Worm (Caenorhabditis elegans) whole organism, L4 larva: ENCODE measurements around the gene lro-1.

ENCODE experiments used
- R02D3.7 ChIP-seq: fragments of 150-350 bp; sonication (generic microtip); optimal IDR thresholded peaks from 3 replicates; lab custom pipeline; 2014; ENCODE audit warnings: missing biosample characterization, missing genetic modification characterization
- Y105C5A.15 ChIP-seq: fragments of 200-800 bp; sonication (Bioruptor generic); IDR thresholded peaks from 2 replicates; pipeline ENCODE4 v1.3.6; 2022; ENCODE audit warnings: missing genetic modification characterization, missing compliant biosample characterization
- Y48G9A.11 ChIP-seq: fragments of 200-800 bp; sonication (Bioruptor generic); IDR thresholded peaks from 2 replicates; pipeline ENCODE4 v1.3.6; 2022; ENCODE audit warnings: missing genetic modification reagents, missing genetic modification characterization, missing compliant biosample characterization
- Y5F2A.4 ChIP-seq: fragments of 200-800 bp; sonication (Bioruptor generic); optimal IDR thresholded peaks from 2 replicates; lab custom pipeline; 2018; ENCODE audit warnings: mild to moderate bottlenecking, missing genetic modification characterization, missing compliant biosample characterization
- ZK546.5 ChIP-seq, 2 experiments: sonication (generic microtip); optimal IDR thresholded peaks; 2 replicates each; lab custom pipeline; 2017; ENCODE audit warnings: missing biosample characterization in 2 of 2, missing genetic modification characterization in 2 of 2
- aha-1 ChIP-seq: fragments of 150-350 bp; peaks from one replicate; lab custom pipeline; 2014; ENCODE audit warnings: missing biosample characterization, missing genetic modification characterization
- arid-1 ChIP-seq: fragments of 200-800 bp; sonication (Bioruptor generic); conservative IDR thresholded peaks from 2 replicates; pipeline ENCODE4 v1.3.6; 2022; ENCODE audit warnings: missing genetic modification reagents, missing genetic modification characterization, missing compliant biosample characterization
- attf-4 ChIP-seq: sonication (generic microtip); optimal IDR thresholded peaks from 3 replicates; lab custom pipeline; 2017; ENCODE audit warnings: missing biosample characterization, missing genetic modification characterization
- ceh-20 ChIP-seq: fragments of 200-800 bp; sonication (Bioruptor generic); IDR thresholded peaks from 2 replicates; pipeline ENCODE4 v1.3.6; 2022; ENCODE audit warnings: missing genetic modification reagents, missing genetic modification characterization, missing compliant biosample characterization
- ceh-28 ChIP-seq: fragments of 150-350 bp; optimal IDR thresholded peaks from 2 replicates; lab custom pipeline; 2014; ENCODE audit warnings: missing biosample characterization, missing genetic modification reagents, missing genetic modification characterization
- ceh-32 ChIP-seq: sonication (generic microtip); optimal IDR thresholded peaks from 2 replicates; lab custom pipeline; 2016; ENCODE audit warnings: mild to moderate bottlenecking, missing genetic modification characterization, missing compliant biosample characterization; ENCODE audit not compliant: poor library complexity
- cey-2 ChIP-seq: sonication (generic microtip); optimal IDR thresholded peaks from 3 replicates; lab custom pipeline; 2017; ENCODE audit warnings: missing genetic modification characterization, mild to moderate bottlenecking, missing compliant biosample characterization, antibody characterized with exemption, borderline replicate concordance; ENCODE audit not compliant: insufficient read depth
- daf-12 ChIP-seq: fragments of 150-350 bp; optimal IDR thresholded peaks from 2 replicates; lab custom pipeline; 2014; ENCODE audit warnings: missing biosample characterization, missing genetic modification reagents, missing genetic modification characterization
- daf-16 ChIP-seq, 3 experiments: sonication (generic microtip); optimal IDR thresholded peaks; 2 replicates each; lab custom pipeline; 2016 to 2017; ENCODE audit warnings: missing genetic modification characterization in 3 of 3, missing genetic modification reagents in 3 of 3, mild to moderate bottlenecking in 2 of 3, missing compliant biosample characterization in 2 of 3, missing biosample characterization in 1 of 3, moderate library complexity in 1 of 3
- daf-19 ChIP-seq: fragments of 200-800 bp; sonication (Bioruptor generic); conservative IDR thresholded peaks from 2 replicates; pipeline ENCODE4 v1.3.6; 2022; ENCODE audit warnings: missing genetic modification characterization, missing compliant biosample characterization
- dmd-6 ChIP-seq: fragments of 200-800 bp; sonication (Bioruptor generic); IDR thresholded peaks from 2 replicates; pipeline ENCODE4 v1.3.6; 2022; ENCODE audit warnings: missing genetic modification reagents, missing genetic modification characterization, missing compliant biosample characterization
- duxl-1 ChIP-seq: sonication (generic microtip); optimal IDR thresholded peaks from 2 replicates; lab custom pipeline; 2016; ENCODE audit warnings: mild to moderate bottlenecking, missing genetic modification characterization, moderate library complexity, missing compliant biosample characterization; ENCODE audit not compliant: poor library complexity
- fos-1 ChIP-seq: fragments of 150-350 bp; optimal IDR thresholded peaks from 2 replicates; lab custom pipeline; 2014; ENCODE audit warnings: missing biosample characterization, missing genetic modification characterization
- hlh-11 ChIP-seq: fragments of 200-800 bp; sonication (Bioruptor generic); optimal IDR thresholded peaks from 2 replicates; lab custom pipeline; 2018; ENCODE audit warnings: mild to moderate bottlenecking, missing genetic modification characterization, missing compliant biosample characterization
- lim-7 ChIP-seq: fragments of 200-800 bp; sonication (Bioruptor generic); IDR thresholded peaks from 2 replicates; pipeline ENCODE4 v1.3.6; 2022; ENCODE audit warnings: missing genetic modification characterization, missing compliant biosample characterization
- lin-1 ChIP-seq: fragments of 200-800 bp; sonication (Bioruptor generic); IDR thresholded peaks from 2 replicates; pipeline ENCODE4 v1.3.6; 2022; ENCODE audit warnings: missing genetic modification reagents, missing genetic modification characterization, missing compliant biosample characterization
- lin-15B ChIP-seq: fragments of 150-350 bp; sonication (generic microtip); optimal IDR thresholded peaks from 3 replicates; lab custom pipeline; 2014; ENCODE audit warnings: missing biosample characterization, missing genetic modification characterization
- lin-38 ChIP-seq: fragments of 200-800 bp; sonication (Bioruptor generic); IDR thresholded peaks from 2 replicates; pipeline ENCODE4 v1.3.6; 2022; ENCODE audit warnings: missing genetic modification reagents, missing genetic modification characterization, missing compliant biosample characterization
- lin-39 ChIP-seq: fragments of 150-350 bp; optimal IDR thresholded peaks from 2 replicates; lab custom pipeline; 2014; ENCODE audit warnings: missing biosample characterization, missing genetic modification reagents, missing genetic modification characterization
- mdl-1 ChIP-seq, 2 experiments: fragments of 150-350 bp in 1 of 2; sonication (generic microtip) in 1 of 2; optimal IDR thresholded peaks; 2 replicates each; lab custom pipeline; 2014 to 2017; ENCODE audit warnings: missing biosample characterization in 2 of 2, missing genetic modification characterization in 2 of 2
- mes-2 ChIP-seq: sonication (generic microtip); optimal IDR thresholded peaks from 2 replicates; lab custom pipeline; 2016; ENCODE audit warnings: missing genotype, mild to moderate bottlenecking, missing genetic modification characterization, missing compliant biosample characterization; ENCODE audit not compliant: poor library complexity, severe bottlenecking
- mxl-2 ChIP-seq: fragments of 200-800 bp; sonication (Bioruptor generic); conservative IDR thresholded peaks from 2 replicates; pipeline ENCODE4 v1.3.6; 2022; ENCODE audit warnings: missing genetic modification reagents, missing genetic modification characterization, missing compliant biosample characterization
- mxl-3 ChIP-seq: fragments of 200-800 bp; sonication (Bioruptor generic); optimal IDR thresholded peaks from 2 replicates; lab custom pipeline; 2018; ENCODE audit warnings: mild to moderate bottlenecking, missing genetic modification characterization, missing compliant biosample characterization
- nhr-102 ChIP-seq: sonication (generic microtip); optimal IDR thresholded peaks from 2 replicates; lab custom pipeline; 2016; ENCODE audit warnings: mild to moderate bottlenecking, missing genetic modification characterization, moderate library complexity, missing compliant biosample characterization
- nhr-11 ChIP-seq: fragments of 150-350 bp; optimal IDR thresholded peaks from 2 replicates; lab custom pipeline; 2014; ENCODE audit warnings: missing biosample characterization, missing genetic modification characterization
- nhr-111 ChIP-seq: fragments of 200-800 bp; sonication (Bioruptor generic); optimal IDR thresholded peaks from 2 replicates; lab custom pipeline; 2018; ENCODE audit warnings: mild to moderate bottlenecking, missing genetic modification characterization, missing compliant biosample characterization
- nhr-237 ChIP-seq: sonication (generic microtip); optimal IDR thresholded peaks from 2 replicates; lab custom pipeline; 2017; ENCODE audit warnings: missing biosample characterization, missing genetic modification characterization
- nhr-41 ChIP-seq: fragments of 200-800 bp; sonication (Bioruptor generic); IDR thresholded peaks from 2 replicates; pipeline ENCODE4 v1.3.6; 2022; ENCODE audit warnings: missing genetic modification reagents, missing genetic modification characterization, missing compliant biosample characterization
- nhr-48 ChIP-seq: sonication (generic microtip); optimal IDR thresholded peaks from 2 replicates; lab custom pipeline; 2016; ENCODE audit warnings: mild to moderate bottlenecking, missing genetic modification characterization, missing compliant biosample characterization
- nhr-6 ChIP-seq: fragments of 150-350 bp; optimal IDR thresholded peaks from 2 replicates; lab custom pipeline; 2014; ENCODE audit warnings: missing biosample characterization, missing genetic modification characterization
- nhr-76 ChIP-seq: fragments of 150-350 bp; optimal IDR thresholded peaks from 2 replicates; lab custom pipeline; 2014; ENCODE audit warnings: missing biosample characterization, missing genetic modification characterization
- nhr-77 ChIP-seq: fragments of 150-350 bp; optimal IDR thresholded peaks from 2 replicates; lab custom pipeline; 2014; ENCODE audit warnings: missing biosample characterization, missing genetic modification characterization
- pha-4 ChIP-seq, 2 experiments: fragments of 150-350 bp in 1 of 2; fragments of 200-800 bp in 1 of 2; sonication (Bioruptor generic) in 1 of 2; IDR thresholded peaks in 1 of 2; optimal IDR thresholded peaks in 1 of 2; 2 replicates each; pipeline versions ENCODE4 v1.3.6 to Lab custom; 2014 to 2022; ENCODE audit warnings: missing genetic modification characterization in 2 of 2, missing genetic modification reagents in 2 of 2, missing biosample characterization in 1 of 2, missing compliant biosample characterization in 1 of 2
- php-3 ChIP-seq: fragments of 200-800 bp; sonication (Bioruptor generic); IDR thresholded peaks from 2 replicates; pipeline ENCODE4 v1.3.6; 2022; ENCODE audit warnings: missing genetic modification reagents, missing genetic modification characterization, missing compliant biosample characterization
- pqm-1 ChIP-seq: sonication (generic microtip); optimal IDR thresholded peaks from 2 replicates; lab custom pipeline; 2017; ENCODE audit warnings: missing biosample characterization, missing genetic modification characterization
- rbr-2 ChIP-seq: sonication (generic microtip); optimal IDR thresholded peaks from 2 replicates; lab custom pipeline; 2016; ENCODE audit warnings: missing genotype, missing genetic modification characterization, missing compliant biosample characterization
- skn-1 ChIP-seq: fragments of 150-350 bp; optimal IDR thresholded peaks from 2 replicates; lab custom pipeline; 2014; ENCODE audit warnings: missing biosample characterization, missing genetic modification characterization
- unc-130 ChIP-seq: sonication (generic microtip); optimal IDR thresholded peaks from 2 replicates; lab custom pipeline; 2016; ENCODE audit warnings: missing genetic modification reagents, missing genetic modification characterization, missing compliant biosample characterization
- zfp-2 ChIP-seq: sonication (generic microtip); optimal IDR thresholded peaks from 2 replicates; lab custom pipeline; 2016; ENCODE audit warnings: mild to moderate bottlenecking, missing genetic modification characterization, missing compliant biosample characterization
- zip-11 ChIP-seq: fragments of 200-800 bp; sonication (Bioruptor generic); IDR thresholded peaks from 2 replicates; pipeline ENCODE4 v1.3.6; 2022; ENCODE audit warnings: missing genetic modification characterization, missing compliant biosample characterization
- zip-2 ChIP-seq: fragments of 150-350 bp; optimal IDR thresholded peaks from 2 replicates; lab custom pipeline; 2014; ENCODE audit warnings: missing biosample characterization, missing genetic modification characterization

Gene lro-1

ce11 chrX:6292143-6292542, 20.3 kb downstream of the lro-1 start (continued):
- TF ChIP-seq nhr-11: no peak
- no peak for TF ChIP-seq nhr-77 (tag; lab: Kevin White, UChicago)
- TF ChIP-seq daf-16 (GFP tag; optimal IDR thresholded peaks at IDR 0.05; lab: Kevin White, UChicago): peak; percentile 69 to 86
- peak; percentile 56 for TF ChIP-seq daf-16 (tag; optimal IDR thresholded peaks at IDR 0.05; lab: Kevin White, UChicago)
- no peak for TF ChIP-seq cey-2 (tag; lab: Kevin White, UChicago)
- TF ChIP-seq arid-1: peak; percentile 95
- peak; percentile 80 for TF ChIP-seq nhr-111 (GFP tag; lab: Kevin White, UChicago)
- TF ChIP-seq dmd-6: peak; percentile 71
- TF ChIP-seq nhr-41 (GFP tag; lab: Robert Waterston, UW): peak; percentile 89
- TF ChIP-seq Y5F2A.4 (GFP tag; lab: Kevin White, UChicago): peak; percentile 64
- TF ChIP-seq nhr-6: peak; percentile 49
- TF ChIP-seq Y105C5A.15 (GFP tag; lab: Robert Waterston, UW): peak; percentile 97
- peak; percentile 83 for TF ChIP-seq php-3 (GFP tag; lab: Robert Waterston, UW)
- peak; percentile 33 for TF ChIP-seq aha-1
- TF ChIP-seq fos-1 (tag; lab: Kevin White, UChicago): no peak
- peak; percentile 55; the same call in 1 of the 2 replicates for TF ChIP-seq zip-11 (GFP tag; lab: Robert Waterston, UW)
- no peak for TF ChIP-seq lin-15B
- TF ChIP-seq unc-130 (GFP tag; lab: Kevin White, UChicago): peak; percentile 10
- no peak for TF ChIP-seq attf-4 (tag; lab: Kevin White, UChicago)
- TF ChIP-seq nhr-102 (tag; lab: Kevin White, UChicago): peak; percentile 72
- no peak for TF ChIP-seq ceh-32 (tag; lab: Kevin White, UChicago)

DNA sequence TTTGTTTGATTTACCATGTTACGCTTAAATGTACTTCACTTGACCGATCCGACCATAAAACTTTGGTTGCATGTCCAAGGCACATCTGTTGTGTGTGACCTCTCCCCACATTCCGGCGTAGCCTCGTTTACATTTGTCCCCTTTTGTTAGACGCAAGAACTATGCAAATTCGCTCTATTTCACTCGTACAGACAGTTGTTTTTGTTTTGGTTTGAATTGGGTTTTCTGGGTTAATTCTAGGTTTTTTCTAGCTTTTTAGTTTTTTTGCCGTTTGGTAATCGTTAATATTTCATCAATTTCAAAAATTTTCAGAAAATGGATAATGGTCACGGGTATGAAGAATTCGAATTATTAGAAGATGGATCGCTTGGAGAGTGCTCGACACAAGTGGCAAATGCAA, 20.9 kb downstream of the lro-1 start, which contains the start of gene mom-1:
mom-1 (plus strand) TSS at position 301 of the 400 bp plus-strand sequence.
- TF ChIP-seq mes-2 (tag; lab: Kevin White, UChicago) (no peak), lim-7 (GFP tag; lab: Robert Waterston, UW) (no peak), mxl-2 (no peak), pqm-1 (tag; lab: Kevin White, UChicago) (no peak), ceh-28 (tag; lab: Kevin White, UChicago) (no peak), daf-12 (tag; lab: Kevin White, UChicago) (no peak), zip-2 (tag; lab: Kevin White, UChicago) (no peak), Y48G9A.11 (GFP tag; lab: Robert Waterston, UW) (no peak), ZK546.5 (tag; optimal IDR thresholded peaks at IDR 0.05; lab: Kevin White, UChicago) (no peak), mdl-1 (tag; optimal IDR thresholded peaks at IDR 0.05; lab: Kevin White, UChicago) (no peak), lin-38 (no peak), ceh-20 (no peak)

ce11 chrX:6296402-6296844, 24.5 kb downstream of the lro-1 start:
- TF ChIP-seq pha-4 (GFP tag; IDR thresholded peaks at IDR 0.05; lab: Robert Waterston, UW) (peak; percentile 97), pha-4 (tag; optimal IDR thresholded peaks at IDR 0.05; lab: Kevin White, UChicago) (peak; percentile 88), hlh-11 (tag; lab: Kevin White, UChicago) (peak; percentile 98), mxl-3 (GFP tag; lab: Kevin White, UChicago) (peak; percentile 97), skn-1 (peak; percentile 72), R02D3.7 (tag; lab: Kevin White, UChicago) (no peak), daf-12 (tag; lab: Kevin White, UChicago) (peak; percentile 28), nhr-11 (peak; percentile 99), mxl-2 (peak; percentile 91), Y5F2A.4 (GFP tag; lab: Kevin White, UChicago) (peak; percentile 96), mes-2 (tag; lab: Kevin White, UChicago) (peak; percentile 98), rbr-2 (tag; lab: Kevin White, UChicago) (peak; percentile 99), nhr-111 (GFP tag; lab: Kevin White, UChicago) (peak; percentile 44), lin-39 (tag; lab: Kevin White, UChicago) (peak; percentile 84), lim-7 (GFP tag; lab: Robert Waterston, UW) (peak; percentile 53; the same call in 1 of the 2 replicates), nhr-237 (peak; percentile 95), zfp-2 (tag; lab: Kevin White, UChicago) (peak; percentile 91), nhr-76 (tag; lab: Kevin White, UChicago) (peak; percentile 84), mdl-1 (tag; optimal IDR thresholded peaks at IDR 0.05; lab: Kevin White, UChicago) (peak; percentile 95), duxl-1 (tag; lab: Kevin White, UChicago) (peak; percentile 99), lin-1 (peak; percentile 94), daf-19 (GFP tag; lab: Robert Waterston, UW) (peak; percentile 97), dmd-6 (peak; percentile 98), nhr-48 (tag; lab: Kevin White, UChicago) (peak; percentile 99)
